Fruit fly (Drosophila melanogaster) whole organism, prepupa: ENCODE data around the gene CG1979.

Experiments
- CG10669 ChIP-seq: fragments of 200-800 bp; sonication (Bioruptor generic); optimal IDR thresholded peaks from 3 replicates; lab custom pipeline; 2018; ENCODE audit warnings: missing biosample characterization, mild to moderate bottlenecking, missing genetic modification characterization, moderate library complexity
- CG11294 ChIP-seq: fragments of 200-800 bp; sonication (Bioruptor generic); IDR thresholded peaks from 2 replicates; pipeline ENCODE4 v1.3.6; 2022; ENCODE audit warnings: missing biosample characterization, missing genetic modification characterization
- CG11762 ChIP-seq: fragments of 200-800 bp; sonication (Bioruptor generic); optimal IDR thresholded peaks from 3 replicates; lab custom pipeline; 2016; ENCODE audit warnings: missing biosample characterization, missing genetic modification characterization; ENCODE audit not compliant: insufficient read depth
- CG6792 ChIP-seq: fragments of 200-800 bp; sonication (Bioruptor generic); optimal IDR thresholded peaks from 3 replicates; lab custom pipeline; 2016; ENCODE audit warnings: missing biosample characterization, missing genetic modification characterization
- Eip78C ChIP-seq: fragments of 200-800 bp; sonication (Bioruptor generic); peaks from one replicate; lab custom pipeline; 2016; ENCODE audit warnings: missing biosample characterization, missing genetic modification characterization
- Hr4 ChIP-seq: fragments of 200-800 bp; sonication (Bioruptor generic); optimal IDR thresholded peaks from 3 replicates; lab custom pipeline; 2016; ENCODE audit warnings: missing biosample characterization, missing genetic modification characterization
- Lpt ChIP-seq: fragments of 200-800 bp; sonication (Bioruptor generic); optimal IDR thresholded peaks from 3 replicates; lab custom pipeline; 2016; ENCODE audit warnings: missing biosample characterization, missing genetic modification characterization
- Sox102F ChIP-seq: fragments of 200-800 bp; sonication (Bioruptor generic); optimal IDR thresholded peaks from 2 replicates; lab custom pipeline; 2016; ENCODE audit warnings: missing biosample characterization, mild to moderate bottlenecking, missing genetic modification characterization
- Sox14 ChIP-seq: fragments of 200-800 bp; sonication (Bioruptor generic); optimal IDR thresholded peaks from 3 replicates; lab custom pipeline; 2016; ENCODE audit warnings: missing biosample characterization, missing genetic modification characterization
- acj6 ChIP-seq: fragments of 200-800 bp; sonication (Bioruptor generic); optimal IDR thresholded peaks from 3 replicates; lab custom pipeline; 2016; ENCODE audit warnings: missing biosample characterization, missing genetic modification characterization
- net ChIP-seq: fragments of 200-800 bp; sonication (Bioruptor generic); optimal IDR thresholded peaks from 3 replicates; lab custom pipeline; 2016; ENCODE audit warnings: missing biosample characterization, missing genetic modification characterization
- topi ChIP-seq: fragments of 200-800 bp; sonication (Bioruptor generic); optimal IDR thresholded peaks from 3 replicates; lab custom pipeline; 2016; ENCODE audit warnings: missing biosample characterization, missing genetic modification characterization

DNA sequence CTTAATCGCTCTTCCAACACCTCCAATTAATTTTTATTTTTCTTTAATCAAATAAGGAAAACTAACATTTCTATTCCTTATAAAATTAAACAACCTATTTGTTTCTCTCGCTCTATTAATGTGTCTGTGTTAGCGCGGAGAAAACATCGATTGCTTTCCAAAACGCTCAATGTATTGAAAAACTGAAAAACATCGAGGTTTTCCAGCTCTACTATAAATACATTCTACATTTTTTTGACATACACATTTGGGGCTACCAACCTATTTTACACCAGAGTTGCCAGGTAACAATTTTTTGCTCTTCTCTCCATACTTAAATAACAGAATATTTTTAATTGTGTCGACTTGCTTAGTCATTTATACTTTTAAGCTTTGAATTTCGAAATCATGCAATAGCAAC is 37.5 kb downstream of the CG1979 start:
- TF ChIP-seq Sox102F (GFP tag; lab: Kevin White, UChicago): no peak
- no peak for TF ChIP-seq Hr4 (GFP tag; lab: Kevin White, UChicago)
- peak; percentile 58 for TF ChIP-seq Eip78C
- no peak for TF ChIP-seq Sox14 (GFP tag; lab: Kevin White, UChicago)
- no peak for TF ChIP-seq CG11294 (GFP tag; lab: Robert Waterston, UW)
- no peak for TF ChIP-seq CG10669 (GFP tag; lab: Kevin White, UChicago)
- TF ChIP-seq acj6 (GFP tag; lab: Kevin White, UChicago): no peak
- no peak for TF ChIP-seq topi (GFP tag; lab: Kevin White, UChicago)
- TF ChIP-seq net (GFP tag; lab: Kevin White, UChicago): no peak
- TF ChIP-seq Lpt: no peak
- no peak for TF ChIP-seq CG11762 (GFP tag; lab: Kevin White, UChicago)
- TF ChIP-seq CG6792 (GFP tag; lab: Kevin White, UChicago): no peak
